Fruit fly (Drosophila melanogaster): ENCODE results near the gene CG31523.

DNA sequence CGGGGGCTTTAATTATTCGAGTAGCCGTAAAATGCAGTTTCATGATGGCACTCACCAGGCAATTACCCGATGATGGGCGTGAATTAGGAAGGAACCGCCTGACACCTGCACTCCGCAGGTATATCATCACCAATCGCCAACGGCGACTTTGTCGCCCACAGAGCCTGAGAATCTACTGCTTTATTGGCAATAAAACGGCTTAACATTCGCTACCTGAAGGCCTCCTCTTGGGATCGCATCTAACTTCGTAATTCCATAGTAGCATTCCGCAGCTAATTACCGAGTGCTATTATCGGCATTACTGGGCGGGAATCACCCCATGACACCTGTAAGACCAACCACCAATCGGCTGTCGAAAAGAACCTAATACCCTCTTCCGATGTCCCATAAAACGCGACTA is 20.7 kb downstream of the CG31523 start:
- no peak for TF ChIP-seq h (optimal IDR thresholded peaks at IDR 0.05)
- no peak for TF ChIP-seq insv (optimal IDR thresholded peaks at IDR 0.05)
- TF ChIP-seq Sin3A (optimal IDR thresholded peaks at IDR 0.05), result no peak
- TF ChIP-seq psq (optimal IDR thresholded peaks at IDR 0.05), result no peak
